Fruit fly (Drosophila melanogaster) whole organism, prepupa: ENCODE data around the gene ppk30.

Source experiments
- Blimp-1 ChIP-seq: fragments of 200-800 bp; sonication (Bioruptor generic); optimal IDR thresholded peaks from 3 replicates; lab custom pipeline; 2017; ENCODE audit warnings: missing biosample characterization, missing genetic modification characterization, mild to moderate bottlenecking, moderate library complexity, missing genetic modification reagents
- CG11762 ChIP-seq: fragments of 200-800 bp; sonication (Bioruptor generic); optimal IDR thresholded peaks from 3 replicates; lab custom pipeline; 2016; ENCODE audit warnings: missing biosample characterization, missing genetic modification characterization; ENCODE audit not compliant: insufficient read depth
- CG1621 ChIP-seq: fragments of 200-800 bp; sonication (Bioruptor generic); optimal IDR thresholded peaks from 3 replicates; lab custom pipeline; 2018; ENCODE audit warnings: missing biosample characterization, mild to moderate bottlenecking, missing genetic modification characterization
- CG32006 ChIP-seq: fragments of 200-800 bp; sonication (Bioruptor generic); optimal IDR thresholded peaks from 3 replicates; lab custom pipeline; 2017; ENCODE audit warnings: missing biosample characterization, mild to moderate bottlenecking, missing genetic modification characterization
- CG3919 ChIP-seq: fragments of 200-800 bp; sonication (Bioruptor generic); optimal IDR thresholded peaks from 3 replicates; lab custom pipeline; 2016; ENCODE audit warnings: missing biosample characterization, missing genetic modification characterization
- CG7368 ChIP-seq: fragments of 200-800 bp; sonication (Bioruptor generic); optimal IDR thresholded peaks from 3 replicates; lab custom pipeline; 2016; ENCODE audit warnings: missing biosample characterization, missing genetic modification characterization
- CG8319 ChIP-seq: fragments of 200-800 bp; sonication (Bioruptor generic); optimal IDR thresholded peaks from 3 replicates; lab custom pipeline; 2016; ENCODE audit warnings: missing biosample characterization, missing genetic modification characterization
- CG8632 ChIP-seq: fragments of 200-800 bp; sonication (Bioruptor generic); optimal IDR thresholded peaks from 3 replicates; lab custom pipeline; 2016; ENCODE audit warnings: missing biosample characterization, missing genetic modification characterization
- Ets96B ChIP-seq: fragments of 200-800 bp; optimal IDR thresholded peaks from 2 replicates; lab custom pipeline; 2019; ENCODE audit warnings: missing biosample characterization, mild to moderate bottlenecking, missing genetic modification characterization, moderate library complexity
- Hr39 ChIP-seq: fragments of 200-800 bp; sonication (Bioruptor generic); optimal IDR thresholded peaks from 2 replicates; lab custom pipeline; 2016; ENCODE audit warnings: missing biosample characterization, missing genetic modification characterization
- Met ChIP-seq: fragments of 200-800 bp; sonication (Bioruptor generic); optimal IDR thresholded peaks from 3 replicates; lab custom pipeline; 2016; ENCODE audit warnings: missing biosample characterization, missing genetic modification characterization
- Sox102F ChIP-seq: fragments of 200-800 bp; sonication (Bioruptor generic); optimal IDR thresholded peaks from 2 replicates; lab custom pipeline; 2016; ENCODE audit warnings: missing biosample characterization, mild to moderate bottlenecking, missing genetic modification characterization
- fd85E ChIP-seq: fragments of 200-800 bp; sonication (Bioruptor generic); optimal IDR thresholded peaks from 3 replicates; lab custom pipeline; 2016; ENCODE audit warnings: missing biosample characterization, missing genetic modification characterization

dm6 chr3R:29704557-29704956 is 35.6 kb downstream of the ppk30 start:
- TF ChIP-seq CG3919 (GFP tag; lab: Kevin White, UChicago), result peak; percentile 9
- no peak for TF ChIP-seq CG7368 (GFP tag; lab: Kevin White, UChicago)
- TF ChIP-seq CG11762 (GFP tag; lab: Kevin White, UChicago), result no peak
- TF ChIP-seq CG1621 (tag; lab: Kevin White, UChicago), result no peak
- TF ChIP-seq CG8319 (GFP tag; lab: Kevin White, UChicago), result no peak
- TF ChIP-seq Hr39, result no peak
- no peak for TF ChIP-seq CG8632 (GFP tag; lab: Kevin White, UChicago)
- no peak for TF ChIP-seq Sox102F (GFP tag; lab: Kevin White, UChicago)
- no peak for TF ChIP-seq CG32006 (GFP tag; lab: Kevin White, UChicago)
- TF ChIP-seq fd85E, result no peak
- TF ChIP-seq Blimp-1 (GFP tag; lab: Kevin White, UChicago), result no peak
- no peak for TF ChIP-seq Ets96B (tag; lab: Kevin White, UChicago)
- TF ChIP-seq Met (GFP tag; lab: Kevin White, UChicago), result peak; percentile 40
